Fruit fly (Drosophila melanogaster) whole organism, embryonic: ENCODE results near the gene CG46310.
A peak's percentile ranks its signal among the peaks of the same experiment; 100 is the strongest.

Experiments
- CG10366 ChIP-seq: fragments of 200-800 bp; sonication (Bioruptor generic); IDR thresholded peaks from 2 replicates; pipeline ENCODE4 v1.3.6; 2022; ENCODE audit warnings: missing biosample characterization, missing genetic modification characterization
- CG10979 ChIP-seq: fragments of 200-800 bp; sonication (Bioruptor generic); optimal IDR thresholded peaks from 2 replicates; lab custom pipeline; 2018; ENCODE audit warnings: missing biosample characterization, mild to moderate bottlenecking, missing genetic modification characterization, moderate library complexity
- CG11723 ChIP-seq: fragments of 200-800 bp; sonication (Bioruptor generic); optimal IDR thresholded peaks from 2 replicates; lab custom pipeline; 2017; ENCODE audit warnings: missing biosample characterization, mild to moderate bottlenecking, missing genetic modification characterization
- CG12071 ChIP-seq: fragments of 200-800 bp; sonication (Bioruptor generic); optimal IDR thresholded peaks from 3 replicates; lab custom pipeline; 2018; ENCODE audit warnings: missing biosample characterization, mild to moderate bottlenecking, missing genetic modification characterization
- CG1233 ChIP-seq: fragments of 200-800 bp; sonication (Bioruptor generic); optimal IDR thresholded peaks from 4 replicates; lab custom pipeline; 2018; ENCODE audit warnings: missing biosample characterization, mild to moderate bottlenecking, missing genetic modification characterization
- CG12391 ChIP-seq: fragments of 200-800 bp; sonication (Bioruptor generic); optimal IDR thresholded peaks from 3 replicates; lab custom pipeline; 2018; ENCODE audit warnings: missing biosample characterization, mild to moderate bottlenecking, missing genetic modification characterization, moderate library complexity
- CG13424 ChIP-seq: fragments of 200-800 bp; sonication (Bioruptor generic); optimal IDR thresholded peaks from 2 replicates; lab custom pipeline; 2019; ENCODE audit warnings: missing biosample characterization, mild to moderate bottlenecking, missing genetic modification characterization, moderate library complexity
- CG14014 ChIP-seq: fragments of 200-800 bp; sonication (Bioruptor generic); IDR thresholded peaks from 2 replicates; pipeline ENCODE4 v1.3.6; 2022; ENCODE audit warnings: missing biosample characterization, missing genetic modification characterization
- CG15269 ChIP-seq: fragments of 200-800 bp; sonication (Bioruptor generic); optimal IDR thresholded peaks from 2 replicates; lab custom pipeline; 2018; ENCODE audit warnings: missing biosample characterization, mild to moderate bottlenecking, missing genetic modification characterization, moderate library complexity
- CG15601 ChIP-seq: fragments of 200-800 bp; sonication (Bioruptor generic); optimal IDR thresholded peaks from 3 replicates; lab custom pipeline; 2019; ENCODE audit warnings: missing biosample characterization, mild to moderate bottlenecking, missing genetic modification characterization, moderate library complexity
- CG1603 ChIP-seq: fragments of 200-800 bp; sonication (Bioruptor generic); optimal IDR thresholded peaks from 2 replicates; lab custom pipeline; 2019; ENCODE audit warnings: missing biosample characterization, mild to moderate bottlenecking, missing genetic modification characterization, moderate library complexity
- CG18619 ChIP-seq: fragments of 200-800 bp; sonication (Bioruptor generic); optimal IDR thresholded peaks from 3 replicates; lab custom pipeline; 2017; ENCODE audit warnings: missing biosample characterization, mild to moderate bottlenecking, missing genetic modification characterization
- CG42726 ChIP-seq: fragments of 200-800 bp; sonication (Bioruptor generic); IDR thresholded peaks from 2 replicates; pipeline ENCODE4 v1.3.6; 2022; ENCODE audit warnings: missing biosample characterization, missing genetic modification characterization; ENCODE audit not compliant: partially characterized antibody
- CG4707 ChIP-seq: fragments of 200-800 bp; sonication (Bioruptor generic); optimal IDR thresholded peaks from 2 replicates; lab custom pipeline; 2018; ENCODE audit warnings: missing biosample characterization, mild to moderate bottlenecking, missing genetic modification characterization, moderate library complexity
- CG7839 ChIP-seq: fragments of 200-800 bp; sonication (Bioruptor generic); optimal IDR thresholded peaks from 3 replicates; lab custom pipeline; 2018; ENCODE audit warnings: missing biosample characterization, mild to moderate bottlenecking, missing genetic modification characterization, moderate library complexity
- CrebB ChIP-seq: fragments of 200-800 bp; sonication (Bioruptor generic); optimal IDR thresholded peaks from 3 replicates; lab custom pipeline; 2018; ENCODE audit warnings: missing biosample characterization, mild to moderate bottlenecking, missing genetic modification characterization
- D19A ChIP-seq: fragments of 200-800 bp; optimal IDR thresholded peaks from 3 replicates; lab custom pipeline; 2019; ENCODE audit warnings: missing biosample characterization, mild to moderate bottlenecking, missing genetic modification characterization, moderate library complexity
- Drgx ChIP-seq: fragments of 200-800 bp; sonication (Bioruptor generic); IDR thresholded peaks from 2 replicates; pipeline ENCODE4 v1.3.6; 2022; ENCODE audit warnings: missing biosample characterization, missing genetic modification characterization
- Eip74EF ChIP-seq, 2 experiments: fragments of 200-800 bp in 1 of 2; fragments of >200 bp in 1 of 2; sonication (Bioruptor generic) in 1 of 2; optimal IDR thresholded peaks; 2 replicates each; lab custom pipeline; 2017 to 2019; ENCODE audit warnings: missing biosample characterization in 2 of 2, missing genetic modification characterization in 2 of 2, mild to moderate bottlenecking in 1 of 2, moderate library complexity in 1 of 2
- Gsc ChIP-seq: fragments of 200-800 bp; sonication (Bioruptor generic); IDR thresholded peaks from 2 replicates; pipeline ENCODE4 v1.3.6; 2022; ENCODE audit warnings: missing biosample characterization, missing genetic modification characterization
- H2.0 ChIP-seq: fragments of 200-800 bp; sonication (Bioruptor generic); IDR thresholded peaks from 2 replicates; pipeline ENCODE4 v1.3.6; 2022; ENCODE audit warnings: missing biosample characterization, missing genetic modification characterization
- HHEX ChIP-seq: fragments of 200-800 bp; sonication (Bioruptor generic); optimal IDR thresholded peaks from 3 replicates; lab custom pipeline; 2017; ENCODE audit warnings: missing biosample characterization, mild to moderate bottlenecking, missing genetic modification characterization, missing genetic modification reagents
- Lhr ChIP-seq: fragments of 200-800 bp; sonication (Bioruptor generic); optimal IDR thresholded peaks from 3 replicates; lab custom pipeline; 2017; ENCODE audit warnings: mild to moderate bottlenecking, missing biosample characterization, missing genetic modification reagents, missing genetic modification characterization
- Mes4 ChIP-seq: fragments of 200-800 bp; sonication (Bioruptor generic); optimal IDR thresholded peaks from 2 replicates; lab custom pipeline; 2016; ENCODE audit warnings: missing biosample characterization, missing genetic modification characterization
- NfI ChIP-seq: fragments of 200-800 bp; sonication (Bioruptor generic); optimal IDR thresholded peaks from 3 replicates; lab custom pipeline; 2018; ENCODE audit warnings: missing biosample characterization, mild to moderate bottlenecking, missing genetic modification characterization, moderate library complexity
- Ssrp ChIP-seq: fragments of 200-800 bp; sonication (Bioruptor generic); optimal IDR thresholded peaks from 2 replicates; lab custom pipeline; 2018; ENCODE audit warnings: missing biosample characterization, mild to moderate bottlenecking, missing genetic modification characterization, moderate library complexity
- ab ChIP-seq: fragments of 200-800 bp; sonication (Bioruptor generic); optimal IDR thresholded peaks from 2 replicates; lab custom pipeline; 2016; ENCODE audit warnings: missing biosample characterization, missing genetic modification characterization
- ap ChIP-seq: fragments of 200-800 bp; sonication (Bioruptor generic); IDR thresholded peaks from 2 replicates; pipeline ENCODE4 v1.3.6; 2022; ENCODE audit warnings: missing biosample characterization, missing genetic modification characterization
- bab2 ChIP-seq: fragments of 200-800 bp; sonication (Bioruptor generic); optimal IDR thresholded peaks from 2 replicates; lab custom pipeline; 2016; ENCODE audit warnings: missing biosample characterization, missing genetic modification characterization
- ci ChIP-seq: fragments of 200-800 bp; sonication (Bioruptor generic); IDR thresholded peaks from 3 replicates; pipeline ENCODE4 v1.3.6; 2022; ENCODE audit warnings: missing biosample characterization, missing genetic modification characterization
- crc ChIP-seq: fragments of 200-800 bp; sonication (Bioruptor generic); optimal IDR thresholded peaks from 2 replicates; lab custom pipeline; 2016; ENCODE audit warnings: missing biosample characterization, missing genetic modification characterization
- dpn ChIP-seq, 2 experiments: fragments of 200-800 bp; sonication (Bioruptor generic); optimal IDR thresholded peaks; 3 replicates each; lab custom pipeline; 2016; ENCODE audit warnings: missing biosample characterization in 2 of 2, missing genetic modification characterization in 2 of 2
- eve ChIP-seq, 2 experiments: fragments of >200 bp; optimal IDR thresholded peaks; 2 replicates each; lab custom pipeline; 2017; ENCODE audit warnings: missing biosample characterization in 2 of 2, missing genetic modification characterization in 2 of 2
- fd96Cb ChIP-seq: fragments of 200-800 bp; sonication (Bioruptor generic); optimal IDR thresholded peaks from 2 replicates; lab custom pipeline; 2018; ENCODE audit warnings: missing biosample characterization, mild to moderate bottlenecking, missing genetic modification characterization, moderate library complexity
- gem ChIP-seq: fragments of 200-800 bp; sonication (Bioruptor generic); optimal IDR thresholded peaks from 2 replicates; lab custom pipeline; 2019; ENCODE audit warnings: missing biosample characterization, mild to moderate bottlenecking, missing genetic modification characterization, moderate library complexity
- grn ChIP-seq: fragments of 200-800 bp; sonication (Bioruptor generic); optimal IDR thresholded peaks from 3 replicates; lab custom pipeline; 2017; ENCODE audit warnings: missing biosample characterization, missing genetic modification characterization
- ham ChIP-seq: fragments of 200-800 bp; sonication (Bioruptor generic); IDR thresholded peaks from 2 replicates; pipeline ENCODE4 v1.3.6; 2022; ENCODE audit warnings: missing biosample characterization, missing genetic modification characterization
- jumu ChIP-seq: fragments of 200-800 bp; sonication (Bioruptor generic); optimal IDR thresholded peaks from 3 replicates; lab custom pipeline; 2016; ENCODE audit warnings: missing biosample characterization, missing genetic modification characterization
- lilli ChIP-seq: fragments of 200-800 bp; sonication (Bioruptor generic); optimal IDR thresholded peaks from 3 replicates; lab custom pipeline; 2016; ENCODE audit warnings: missing biosample characterization, missing genetic modification characterization
- lola ChIP-seq, 3 experiments: fragments of >200 bp in 2 of 3; fragments of 200-800 bp in 1 of 3; sonication (Bioruptor generic) in 1 of 3; optimal IDR thresholded peaks; 2 replicates each; lab custom pipeline; 2017 to 2019; ENCODE audit warnings: missing biosample characterization in 3 of 3, missing genetic modification characterization in 3 of 3, mild to moderate bottlenecking in 1 of 3, moderate library complexity in 1 of 3
- nerfin-1 ChIP-seq: fragments of 200-800 bp; sonication (Bioruptor generic); optimal IDR thresholded peaks from 3 replicates; lab custom pipeline; 2019; ENCODE audit warnings: missing biosample characterization, mild to moderate bottlenecking, missing genetic modification characterization, moderate library complexity
- nmo ChIP-seq: fragments of 200-800 bp; sonication (Bioruptor generic); optimal IDR thresholded peaks from 2 replicates; lab custom pipeline; 2018; ENCODE audit warnings: missing biosample characterization, mild to moderate bottlenecking, missing genetic modification characterization, moderate library complexity
- oc ChIP-seq: fragments of 200-800 bp; sonication (Bioruptor generic); optimal IDR thresholded peaks from 2 replicates; lab custom pipeline; 2018; ENCODE audit warnings: missing biosample characterization, mild to moderate bottlenecking, missing genetic modification characterization, moderate library complexity
- phol ChIP-seq: fragments of 200-800 bp; sonication (Bioruptor generic); optimal IDR thresholded peaks from 3 replicates; lab custom pipeline; 2018; ENCODE audit warnings: missing biosample characterization, mild to moderate bottlenecking, missing genetic modification characterization, moderate library complexity
- sc ChIP-seq, 3 experiments: fragments of >200 bp in 2 of 3; fragments of 200-800 bp in 1 of 3; sonication (Bioruptor generic) in 1 of 3; optimal IDR thresholded peaks; 2 replicates in 2 of 3; 3 replicates in 1 of 3; lab custom pipeline; 2017; ENCODE audit warnings: mild to moderate bottlenecking in 1 of 3, missing biosample characterization in 1 of 3, missing genetic modification characterization in 1 of 3, missing genetic modification reagents in 1 of 3
- sd ChIP-seq: fragments of 200-800 bp; sonication (Bioruptor generic); optimal IDR thresholded peaks from 3 replicates; lab custom pipeline; 2018; ENCODE audit warnings: missing biosample characterization, mild to moderate bottlenecking, missing genetic modification characterization, moderate library complexity
- sens-2 ChIP-seq: fragments of 200-800 bp; sonication (Bioruptor generic); IDR thresholded peaks from 2 replicates; pipeline ENCODE4 v1.3.6; 2022; ENCODE audit warnings: missing biosample characterization, missing genetic modification characterization
- wek ChIP-seq: fragments of 200-800 bp; sonication (Bioruptor generic); optimal IDR thresholded peaks from 3 replicates; lab custom pipeline; 2018; ENCODE audit warnings: missing biosample characterization, mild to moderate bottlenecking, missing genetic modification characterization, moderate library complexity
- zen ChIP-seq: fragments of 200-800 bp; sonication (Bioruptor generic); optimal IDR thresholded peaks from 3 replicates; lab custom pipeline; 2018; ENCODE audit warnings: missing biosample characterization, mild to moderate bottlenecking, missing genetic modification characterization, moderate library complexity

Gene CG46310

DNA sequence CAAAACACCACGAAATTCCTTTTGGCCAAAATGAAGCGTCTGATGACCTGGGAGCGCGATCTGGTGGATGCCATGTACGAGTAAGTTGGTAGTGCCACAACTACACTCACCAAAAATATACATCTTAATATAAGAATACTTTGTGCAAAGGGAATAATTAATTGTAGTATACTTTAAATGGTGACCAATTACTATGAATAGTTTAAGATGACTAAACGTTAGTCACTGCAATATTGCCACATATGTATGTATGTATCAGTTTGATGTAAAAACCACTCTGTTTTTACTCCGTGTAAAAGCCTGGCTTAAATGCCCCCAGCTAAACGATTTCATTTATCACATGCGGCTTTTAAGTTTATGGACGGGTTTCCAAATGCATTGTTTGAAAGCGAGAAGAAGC, 1.1 kb downstream of the CG46310 start (continued):
- TF ChIP-seq CG12071 (GFP tag; lab: Kevin White, UChicago) (peak; percentile 27), fd96Cb (tag; lab: Kevin White, UChicago) (peak; percentile 75), bab2 (GFP tag; lab: Kevin White, UChicago) (peak; percentile 47), CG7839 (tag; lab: Kevin White, UChicago) (peak; percentile 53), Lhr (GFP tag; lab: Kevin White, UChicago) (peak; percentile 4), CrebB (tag; lab: Kevin White, UChicago) (peak; percentile 6), gem (peak; percentile 72), lilli (peak; percentile 14), ab (GFP tag; lab: Kevin White, UChicago) (no peak), wek (GFP tag; lab: Kevin White, UChicago) (no peak), CG1233 (peak; percentile 52), ham (no peak), Gsc (GFP tag; lab: Robert Waterston, UW) (no peak), H2.0 (GFP tag; lab: Robert Waterston, UW) (peak; percentile 56), CG11723 (GFP tag; lab: Kevin White, UChicago) (no peak), Eip74EF (GFP tag; optimal IDR thresholded peaks at IDR 0.05; lab: Kevin White, UChicago) (peak in 1 of 2 experiments; percentile 55), CG15601 (tag; lab: Kevin White, UChicago) (peak; percentile 13), CG10979 (tag; lab: Kevin White, UChicago) (peak; percentile 73), sens-2 (GFP tag; lab: Robert Waterston, UW) (0 out of 2 replicates have a peak, but pooled peaks have one; percentile 23), crc (GFP tag; lab: Kevin White, UChicago) (no peak), jumu (no peak), CG12391 (tag; lab: Kevin White, UChicago) (peak; percentile 52), HHEX (GFP tag; lab: Kevin White, UChicago) (peak; percentile 49), ci (GFP tag; lab: Robert Waterston, UW) (peak; percentile 81), zen (tag; lab: Kevin White, UChicago) (peak; percentile 2), nerfin-1 (tag; lab: Kevin White, UChicago) (peak; percentile 43), CG42726 (GFP tag; lab: Robert Waterston, UW) (no peak), eve (GFP tag; optimal IDR thresholded peaks at IDR 0.05; lab: Kevin White, UChicago) (peak in 1 of 2 experiments; percentile 51), CG10366 (GFP tag; lab: Robert Waterston, UW) (peak; percentile 62), CG14014 (GFP tag; lab: Robert Waterston, UW) (peak; percentile 40; the same call in 1 of the 2 replicates), CG18619 (GFP tag; lab: Kevin White, UChicago) (peak; percentile 18), CG4707 (GFP tag; lab: Kevin White, UChicago) (peak; percentile 4), phol (tag; lab: Kevin White, UChicago) (peak; percentile 39), sd (no peak), nmo (GFP tag; lab: Kevin White, UChicago) (peak; percentile 74), ap (peak; percentile 60; the same call in 1 of the 2 replicates), CG1603 (tag; lab: Kevin White, UChicago) (peak; percentile 68), dpn (GFP tag; optimal IDR thresholded peaks at IDR 0.05; lab: Kevin White, UChicago) (peak in 1 of 2 experiments; percentile 46), sc (optimal IDR thresholded peaks at IDR 0.05; lab: Kevin White, UChicago) (no peak), sc (GFP tag; optimal IDR thresholded peaks at IDR 0.05; lab: Kevin White, UChicago) (peak; percentile 22), Ssrp (peak; percentile 60), grn (no peak), D19A (tag; lab: Kevin White, UChicago) (peak; percentile 51), NfI (GFP tag; lab: Kevin White, UChicago) (peak; percentile 48), Mes4 (GFP tag; lab: Kevin White, UChicago) (peak; percentile 34), CG15269 (tag; lab: Kevin White, UChicago) (peak; percentile 42), Drgx (GFP tag; lab: Robert Waterston, UW) (no peak), lola (GFP tag; optimal IDR thresholded peaks at IDR 0.05; lab: Kevin White, UChicago) (peak in 1 of 3 experiments; percentile 60), CG13424 (tag; lab: Kevin White, UChicago) (peak; percentile 64), oc (peak; percentile 83)
